Worm (Caenorhabditis elegans) whole organism, L4 larva: ENCODE data around the gene E02H9.9.
"Not testable (repeated sequence)": the region's sequence is repeated elsewhere in the genome, so short reads cannot be mapped to it uniquely, and the experiment has no call there.

Experiments used
- D1046.2 ChIP-seq: fragments of 200-800 bp; sonication (Bioruptor generic); IDR thresholded peaks from 2 replicates; pipeline ENCODE4 v1.3.6; 2022; ENCODE audit warnings: missing genetic modification characterization, missing compliant biosample characterization
- ama-1 ChIP-seq: fragments of 150-350 bp; optimal IDR thresholded peaks from 2 replicates; lab custom pipeline; 2014; ENCODE audit warnings: inconsistent platforms, mixed read lengths

DNA sequence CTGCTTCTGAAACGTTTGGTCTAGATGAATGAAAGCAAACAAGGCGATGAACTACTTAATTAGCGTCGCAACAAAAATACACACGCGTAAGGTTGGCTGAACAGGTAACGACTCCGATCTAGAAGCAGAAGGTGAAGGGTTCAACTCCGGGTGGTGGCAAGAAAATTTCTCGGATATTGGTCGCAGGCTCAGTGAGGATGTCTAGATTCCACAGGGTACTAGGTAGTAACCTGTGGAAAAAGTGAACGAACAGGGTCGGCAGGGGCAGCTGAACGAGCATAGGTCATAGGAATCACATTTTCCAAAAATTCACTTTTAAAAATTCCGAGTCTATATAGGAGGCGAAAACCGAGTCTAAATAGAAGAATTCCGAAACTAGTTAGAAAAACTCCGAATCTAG, 7.7 kb downstream of the E02H9.9 start:
- not testable (repeated sequence) for TF ChIP-seq ama-1 (lab: Kevin White, UChicago); D1046.2 (GFP tag; lab: Robert Waterston, UW)
